Fruit fly (Drosophila melanogaster): Measurements from ENCODE around the gene myd.

myd gene

DNA sequence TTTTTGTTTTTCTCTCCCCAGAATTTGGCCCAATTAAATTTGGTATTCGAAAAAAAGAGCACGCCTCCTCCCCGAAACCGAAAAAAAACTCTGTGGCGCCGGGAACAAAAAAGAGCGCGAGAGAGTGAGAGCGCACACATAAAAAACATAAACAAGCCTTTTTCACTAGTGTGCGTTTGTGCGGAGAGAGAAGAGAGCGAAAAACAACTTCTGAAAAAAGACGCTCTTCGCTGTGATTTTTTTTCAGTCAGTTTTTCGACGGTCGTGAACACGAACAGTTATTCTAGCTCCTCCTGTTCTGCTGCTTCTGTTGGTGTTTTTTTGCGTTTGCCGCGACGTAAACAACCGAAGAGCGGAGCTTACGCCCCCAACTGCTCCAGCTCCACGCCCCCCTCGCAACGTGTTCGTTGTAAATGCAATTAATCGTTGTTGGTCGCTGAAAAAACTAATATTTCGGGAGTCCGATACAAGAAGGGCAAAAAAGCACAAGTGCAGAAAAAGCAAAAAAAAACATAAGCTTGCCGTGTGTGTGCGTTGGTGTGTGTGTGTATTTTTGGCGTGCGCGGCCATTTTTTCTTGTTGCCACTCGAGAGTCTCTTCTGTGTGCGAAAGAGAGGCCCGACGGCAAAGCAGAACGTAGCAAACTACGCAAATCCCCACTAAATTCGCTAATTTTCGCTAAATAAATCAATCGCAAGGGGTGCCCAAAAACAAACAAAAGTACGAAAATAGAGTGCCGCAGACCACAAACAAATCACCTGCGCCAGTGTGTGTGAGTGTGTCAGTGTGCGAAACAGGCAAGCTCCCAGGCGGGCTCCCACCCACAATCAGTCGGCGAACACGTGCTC lies 16.3 kb upstream of the myd start, which contains the start of gene sqz (continued):
- TF ChIP-seq wek (GFP tag; optimal IDR thresholded peaks at IDR 0.05) (peak; percentile 2), nom (GFP tag; optimal IDR thresholded peaks at IDR 0.05) (peak; percentile 94), Dll (GFP tag; IDR thresholded peaks at IDR 0.05; ENCODE audit: partially characterized antibody) (peak; percentile 68), yki (optimal IDR thresholded peaks at IDR 0.05) (peak; percentile 80), CG8924 (tag; optimal IDR thresholded peaks at IDR 0.05) (peak; percentile 45), gce (GFP tag; IDR thresholded peaks at IDR 0.05) (0 out of 3 replicates have a peak, but pooled peaks have one; percentile 23), peb (GFP tag; IDR thresholded peaks at IDR 0.05) (no peak), Opbp (GFP tag; IDR thresholded peaks at IDR 0.05; ENCODE audit: partially characterized antibody) (peak; percentile 38; the same call in 2 of the 3 replicates), YL-1 (GFP tag; optimal IDR thresholded peaks at IDR 0.05) (peak; percentile 33), Adf1 (GFP tag; IDR thresholded peaks at IDR 0.05) (peak; percentile 47; the same call in 1 of the 2 replicates), vnd (GFP tag; IDR thresholded peaks at IDR 0.05; ENCODE audit: partially characterized antibody) (no peak), sisA (GFP tag; IDR thresholded peaks at IDR 0.05) (no peak), GATAe (GFP tag; conservative IDR thresholded peaks at IDR 0.05) (no peak), pros (GFP tag; optimal IDR thresholded peaks at IDR 0.05) (peak; percentile 9), sug (tag; optimal IDR thresholded peaks at IDR 0.05) (no peak), CG10431 (GFP tag; optimal IDR thresholded peaks at IDR 0.05) (peak; percentile 29), Fer1 (GFP tag; optimal IDR thresholded peaks at IDR 0.05) (peak; percentile 45), CG10147 (GFP tag; optimal IDR thresholded peaks at IDR 0.05) (no peak), CG9609 (GFP tag; optimal IDR thresholded peaks at IDR 0.05) (no peak), amos (GFP tag; IDR thresholded peaks at IDR 0.05; ENCODE audit: partially characterized antibody) (peak; percentile 25; the same call in 1 of the 2 replicates), PHDP (tag; optimal IDR thresholded peaks at IDR 0.05) (peak; percentile 18), caup (GFP tag; optimal IDR thresholded peaks at IDR 0.05; ENCODE audit: severe bottlenecking) (peak; percentile 39), cwo (GFP tag; optimal IDR thresholded peaks at IDR 0.05) (no peak), CG10366 (GFP tag; IDR thresholded peaks at IDR 0.05) (no peak), Hey (tag; optimal IDR thresholded peaks at IDR 0.05) (no peak), odd (GFP tag; optimal IDR thresholded peaks at IDR 0.05) (peak; percentile 26), Nf-YB (GFP tag; optimal IDR thresholded peaks at IDR 0.05) (peak; percentile 62), chm (GFP tag; IDR thresholded peaks at IDR 0.05) (peak; percentile 77), Abd-B (GFP tag; optimal IDR thresholded peaks at IDR 0.05) (no peak), vvl (GFP tag; IDR thresholded peaks at IDR 0.05) (peak; percentile 45), psq (GFP tag; optimal IDR thresholded peaks at IDR 0.05) (peak; percentile 50), lbe (GFP tag; optimal IDR thresholded peaks at IDR 0.05) (peak; percentile 69), Doc3 (GFP tag; IDR thresholded peaks at IDR 0.05; ENCODE audit: partially characterized antibody) (0 out of 3 replicates have a peak, but pooled peaks have one; percentile 36), vfl (GFP tag; optimal IDR thresholded peaks at IDR 0.05) (no peak), Nf-YC (tag; optimal IDR thresholded peaks at IDR 0.05) (peak; percentile 19), CG18599 (GFP tag; optimal IDR thresholded peaks at IDR 0.05) (peak; percentile 25), kni (GFP tag; optimal IDR thresholded peaks at IDR 0.05) (peak; percentile 73), bbx (GFP tag; IDR thresholded peaks at IDR 0.05; ENCODE audit: partially characterized antibody) (peak; percentile 69), zfh1 (GFP tag; IDR thresholded peaks at IDR 0.05) (0 out of 3 replicates have a peak, but pooled peaks have one; percentile 10), CG15011 (GFP tag; optimal IDR thresholded peaks at IDR 0.05) (no peak), corto (GFP tag; optimal IDR thresholded peaks at IDR 0.05) (peak; percentile 79), ewg (GFP tag; optimal IDR thresholded peaks at IDR 0.05) (peak; percentile 49), unc-4 (GFP tag; IDR thresholded peaks at IDR 0.05; ENCODE audit: partially characterized antibody) (peak; percentile 50; the same call in 1 of the 2 replicates), CG34376 (GFP tag; optimal IDR thresholded peaks at IDR 0.05) (peak; percentile 26), Hand (GFP tag; optimal IDR thresholded peaks at IDR 0.05) (no peak), Deaf1 (tag; optimal IDR thresholded peaks at IDR 0.05) (peak; percentile 87), otp (GFP tag; IDR thresholded peaks at IDR 0.05) (peak; percentile 8; the same call in 1 of the 3 replicates)
